Fruit fly (Drosophila melanogaster) whole organism, adult: ENCODE measurements around the gene CG14780.

Experiments used
- CG1620 ChIP-seq: fragments of 200-800 bp; sonication (Bioruptor generic); optimal IDR thresholded peaks from 2 replicates; lab custom pipeline; 2016; ENCODE audit warnings: missing biosample characterization, missing genetic modification characterization
- ovo ChIP-seq: fragments of 200-800 bp; sonication (Bioruptor generic); optimal IDR thresholded peaks from 2 replicates; lab custom pipeline; 2016; ENCODE audit warnings: missing biosample characterization, missing genetic modification characterization

DNA sequence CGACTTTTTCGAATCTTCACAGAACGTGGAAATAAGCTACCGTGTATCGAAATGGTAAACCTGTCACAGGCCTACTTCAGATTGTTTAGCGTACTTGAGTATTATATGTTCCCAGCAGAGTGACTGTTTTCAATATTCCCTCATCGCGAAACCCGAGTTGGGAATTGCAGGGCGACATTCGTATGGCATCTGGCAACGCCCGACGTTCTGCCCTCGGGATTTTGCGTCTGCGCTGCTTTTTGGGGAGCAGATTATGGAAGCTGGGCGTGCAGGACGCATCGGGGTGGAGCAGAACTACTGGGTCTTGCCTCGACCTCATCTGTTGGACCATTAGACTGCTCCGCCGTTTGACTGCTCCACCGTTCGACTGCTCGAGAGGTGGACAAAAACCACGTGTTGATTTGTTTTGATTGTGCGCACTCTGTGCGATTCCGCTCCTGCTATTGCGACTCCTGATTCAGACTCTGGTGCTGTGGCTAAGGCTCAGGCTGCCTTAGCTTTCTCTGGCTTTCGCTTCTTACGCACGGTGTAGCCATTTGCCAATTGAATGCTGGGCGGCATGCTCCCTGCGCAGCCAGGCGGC is 36.0 kb downstream of the CG14780 start:
- TF ChIP-seq ovo (GFP tag; lab: Kevin White, UChicago) (no peak), CG1620 (GFP tag; lab: Kevin White, UChicago) (no peak)
